Worm (Caenorhabditis elegans) whole organism, L3 larva: ENCODE results near the gene idpp-2.
A peak's percentile ranks its signal among the peaks of the same experiment; 100 is the strongest.

Experiments
- ZK546.5 ChIP-seq: sonication (generic microtip); optimal IDR thresholded peaks from 2 replicates; lab custom pipeline; 2017; ENCODE audit warnings: missing biosample characterization, missing genetic modification characterization
- aly-2 ChIP-seq: fragments of 150-350 bp; optimal IDR thresholded peaks from 2 replicates; lab custom pipeline; 2014; ENCODE audit warnings: missing biosample characterization, missing genetic modification characterization
- ceh-28 ChIP-seq: fragments of 150-350 bp; optimal IDR thresholded peaks from 2 replicates; lab custom pipeline; 2014; ENCODE audit warnings: missing biosample characterization, missing genetic modification reagents, missing genetic modification characterization
- ceh-82 ChIP-seq: fragments of 150-350 bp; optimal IDR thresholded peaks from 2 replicates; lab custom pipeline; 2014; ENCODE audit warnings: missing biosample characterization, missing genetic modification characterization
- daf-12 ChIP-seq: fragments of 150-350 bp; optimal IDR thresholded peaks from 2 replicates; lab custom pipeline; 2014; ENCODE audit warnings: missing biosample characterization, missing genetic modification reagents, missing genetic modification characterization
- egl-5 ChIP-seq: fragments of 150-350 bp; optimal IDR thresholded peaks from 2 replicates; lab custom pipeline; 2017; ENCODE audit warnings: missing biosample characterization, missing genetic modification reagents, missing genetic modification characterization, inconsistent platforms
- elt-2 ChIP-seq: sonication (generic microtip); optimal IDR thresholded peaks from 2 replicates; lab custom pipeline; 2016; ENCODE audit warnings: missing genetic modification reagents, mild to moderate bottlenecking, missing genetic modification characterization, missing compliant biosample characterization
- elt-3 ChIP-seq, 3 experiments: fragments of 150-350 bp in 1 of 3; sonication (generic microtip) in 2 of 3; optimal IDR thresholded peaks; 2 replicates in 2 of 3; 4 replicates in 1 of 3; lab custom pipeline; 2014 to 2017; ENCODE audit warnings: missing biosample characterization in 3 of 3, missing genetic modification characterization in 3 of 3
- eor-1 ChIP-seq, 2 experiments: fragments of 150-350 bp; optimal IDR thresholded peaks; 2 replicates each; lab custom pipeline; 2014 to 2018; ENCODE audit warnings: missing biosample characterization in 2 of 2, missing genetic modification characterization in 2 of 2
- fkh-10 ChIP-seq: sonication (generic microtip); optimal IDR thresholded peaks from 2 replicates; lab custom pipeline; 2017; ENCODE audit warnings: missing biosample characterization, missing genetic modification reagents, missing genetic modification characterization
- fkh-2 ChIP-seq: fragments of 150-350 bp; optimal IDR thresholded peaks from 2 replicates; lab custom pipeline; 2014; ENCODE audit warnings: missing biosample characterization, missing genetic modification reagents, missing genetic modification characterization
- hmg-11 ChIP-seq: sonication (generic microtip); optimal IDR thresholded peaks from 2 replicates; lab custom pipeline; 2016; ENCODE audit warnings: missing genetic modification characterization, missing compliant biosample characterization
- jun-1 ChIP-seq: fragments of 150-350 bp; optimal IDR thresholded peaks from 2 replicates; lab custom pipeline; 2014; ENCODE audit warnings: missing biosample characterization, missing genetic modification reagents, missing genetic modification characterization
- lin-15B ChIP-seq: fragments of 150-350 bp; optimal IDR thresholded peaks from 2 replicates; lab custom pipeline; 2014; ENCODE audit warnings: missing biosample characterization, missing genetic modification characterization
- lin-39 ChIP-seq: fragments of 150-350 bp; optimal IDR thresholded peaks from 2 replicates; lab custom pipeline; 2018; ENCODE audit warnings: missing biosample characterization, missing genetic modification reagents, missing genetic modification characterization
- lsy-12 ChIP-seq: sonication (generic microtip); optimal IDR thresholded peaks from 2 replicates; lab custom pipeline; 2016; ENCODE audit warnings: mild to moderate bottlenecking, missing genetic modification characterization, missing compliant biosample characterization
- mdl-1 ChIP-seq: fragments of 150-350 bp; optimal IDR thresholded peaks from 2 replicates; lab custom pipeline; 2014; ENCODE audit warnings: missing biosample characterization, missing genetic modification characterization
- mml-1 ChIP-seq: fragments of 150-350 bp; sonication (generic microtip); optimal IDR thresholded peaks from 3 replicates; lab custom pipeline; 2014; ENCODE audit warnings: missing biosample characterization, missing genetic modification characterization
- nfya-1 ChIP-seq: sonication (generic microtip); optimal IDR thresholded peaks from 2 replicates; lab custom pipeline; 2017; ENCODE audit warnings: missing genetic modification characterization, mild to moderate bottlenecking, missing compliant biosample characterization, antibody characterized with exemption, moderate library complexity; ENCODE audit not compliant: insufficient read depth
- nhr-11 ChIP-seq: fragments of 150-350 bp; optimal IDR thresholded peaks from 2 replicates; lab custom pipeline; 2014; ENCODE audit warnings: missing biosample characterization, missing genetic modification characterization
- nhr-23 ChIP-seq: fragments of 150-350 bp; optimal IDR thresholded peaks from 2 replicates; lab custom pipeline; 2014; ENCODE audit warnings: missing biosample characterization, missing genetic modification reagents, missing genetic modification characterization
- nhr-237 ChIP-seq: fragments of 150-350 bp; optimal IDR thresholded peaks from 2 replicates; lab custom pipeline; 2014; ENCODE audit warnings: missing biosample characterization, missing genetic modification characterization
- nhr-43 ChIP-seq: sonication (generic microtip); optimal IDR thresholded peaks from 2 replicates; lab custom pipeline; 2016; ENCODE audit warnings: mild to moderate bottlenecking, missing genetic modification characterization, missing compliant biosample characterization; ENCODE audit not compliant: poor library complexity, severe bottlenecking
- nhr-67 ChIP-seq: fragments of 150-350 bp; optimal IDR thresholded peaks from 2 replicates; lab custom pipeline; 2014; ENCODE audit warnings: missing biosample characterization, missing genetic modification characterization
- nhr-76 ChIP-seq: fragments of 150-350 bp; sonication (generic microtip); optimal IDR thresholded peaks from 5 replicates; lab custom pipeline; 2014; ENCODE audit warnings: missing biosample characterization, missing genetic modification characterization
- nhr-77 ChIP-seq: fragments of 150-350 bp; optimal IDR thresholded peaks from 2 replicates; lab custom pipeline; 2014; ENCODE audit warnings: missing biosample characterization, missing genetic modification characterization
- pha-4 ChIP-seq: fragments of 150-350 bp; optimal IDR thresholded peaks from 2 replicates; lab custom pipeline; 2014; ENCODE audit warnings: missing biosample characterization, missing genetic modification reagents, missing genetic modification characterization
- pqm-1 ChIP-seq: fragments of 150-350 bp; optimal IDR thresholded peaks from 2 replicates; lab custom pipeline; 2017; ENCODE audit warnings: missing biosample characterization, missing genetic modification characterization, inconsistent platforms
- sea-2 ChIP-seq: fragments of 150-350 bp; sonication (generic microtip); optimal IDR thresholded peaks from 4 replicates; lab custom pipeline; 2014; ENCODE audit warnings: missing biosample characterization, missing genetic modification reagents, missing genetic modification characterization
- skn-1 ChIP-seq: fragments of 150-350 bp; optimal IDR thresholded peaks from 2 replicates; lab custom pipeline; 2014; ENCODE audit warnings: missing biosample characterization, missing genetic modification characterization
- tbx-2 ChIP-seq: sonication (generic microtip); optimal IDR thresholded peaks from 2 replicates; lab custom pipeline; 2016; ENCODE audit warnings: mild to moderate bottlenecking, missing genetic modification characterization, missing compliant biosample characterization
- unc-39 ChIP-seq: sonication (generic microtip); optimal IDR thresholded peaks from 4 replicates; lab custom pipeline; 2017; ENCODE audit warnings: missing biosample characterization, missing genetic modification characterization
- unc-62 ChIP-seq: fragments of 150-350 bp; sonication (generic microtip); optimal IDR thresholded peaks from 4 replicates; lab custom pipeline; 2014; ENCODE audit warnings: missing biosample characterization, missing genetic modification reagents, missing genetic modification characterization
- zag-1 ChIP-seq: fragments of 150-350 bp; optimal IDR thresholded peaks from 2 replicates; lab custom pipeline; 2014; ENCODE audit warnings: missing biosample characterization, missing genetic modification characterization

idpp-2 gene

DNA sequence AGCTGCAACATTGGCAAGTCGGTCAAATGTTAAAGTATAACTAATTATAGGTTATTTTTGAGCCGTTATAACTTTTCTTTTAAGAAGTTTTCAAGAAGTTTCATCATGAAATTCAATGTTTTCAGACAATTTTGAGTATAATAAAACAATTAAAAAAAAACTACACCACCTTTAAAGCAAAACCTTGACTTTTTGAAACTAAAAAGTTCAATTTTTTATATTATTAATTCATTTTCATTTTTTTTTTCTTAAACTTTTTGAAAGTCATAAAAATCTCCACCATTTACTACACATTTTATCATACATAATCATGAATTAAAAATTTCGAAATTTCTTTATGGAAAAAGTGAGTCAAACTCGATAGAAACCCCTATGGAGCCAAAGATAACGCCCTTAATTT is 43.6 kb downstream of the idpp-2 start, which contains the start of gene B0348.2:
Gene B0348.2 (plus strand): TSS at position 301 of the 400 bp plus-strand sequence.
- no peak for TF ChIP-seq unc-39 (tag; lab: Kevin White, UChicago)
- no peak for TF ChIP-seq tbx-2 (tag; lab: Kevin White, UChicago)
- TF ChIP-seq fkh-2 (tag; lab: Kevin White, UChicago), result no peak
- no peak for TF ChIP-seq nhr-67 (tag; lab: Kevin White, UChicago)
- TF ChIP-seq lsy-12, result no peak
- TF ChIP-seq mml-1 (tag; lab: Kevin White, UChicago), result no peak
- TF ChIP-seq ceh-28 (tag; lab: Kevin White, UChicago), result no peak
- no peak for TF ChIP-seq ZK546.5 (tag; lab: Kevin White, UChicago)
- TF ChIP-seq nhr-23, result no peak
- no peak for TF ChIP-seq egl-5 (tag; lab: Kevin White, UChicago)
- no peak for TF ChIP-seq nhr-11
- no peak for TF ChIP-seq pha-4 (tag; lab: Kevin White, UChicago)
- no peak for TF ChIP-seq pqm-1
- TF ChIP-seq nhr-76 (tag; lab: Kevin White, UChicago), result no peak
- TF ChIP-seq, all 47 proteins: peak for 0

ce11 chrV:47799-48198 is 46.4 kb downstream of the idpp-2 start:
- TF ChIP-seq eor-1 (tag; optimal IDR thresholded peaks at IDR 0.05; lab: Kevin White, UChicago), result no peak
- TF ChIP-seq elt-3 (tag; optimal IDR thresholded peaks at IDR 0.05; lab: Kevin White, UChicago), result no peak
- TF ChIP-seq elt-2 (tag; lab: Kevin White, UChicago), result peak; percentile 92
- peak; percentile 20 for TF ChIP-seq pha-4 (tag; lab: Kevin White, UChicago)
- TF ChIP-seq pqm-1, result peak; percentile 71
- TF ChIP-seq jun-1 (tag; lab: Kevin White, UChicago), result peak; percentile 40
- TF ChIP-seq sea-2, result no peak

- TF ChIP-seq pqm-1 (no peak), mdl-1 (tag; lab: Kevin White, UChicago) (no peak), skn-1 (no peak), nhr-77 (tag; lab: Kevin White, UChicago) (no peak), hmg-11 (no peak), sea-2 (no peak), elt-2 (tag; lab: Kevin White, UChicago) (no peak), egl-5 (tag; lab: Kevin White, UChicago) (no peak), lin-15B (no peak), aly-2 (tag; lab: Kevin White, UChicago) (no peak), lin-39 (tag; lab: Kevin White, UChicago) (no peak), daf-12 (tag; lab: Kevin White, UChicago) (no peak), mml-1 (tag; lab: Kevin White, UChicago) (no peak), zag-1 (tag; lab: Kevin White, UChicago) (no peak), nhr-43 (tag; lab: Kevin White, UChicago) (no peak), nhr-237 (tag; lab: Kevin White, UChicago) (no peak), ceh-82 (tag; lab: Kevin White, UChicago) (no peak), lsy-12 (no peak)
- TF ChIP-seq, all 47 proteins: peak for 0
Measured at ce11 chrV:48622-49021, 47.2 kb downstream of the idpp-2 start, which contains the start of gene B0348.1. Gene B0348.1 (plus strand): TSS chrV:48922.

- peak; percentile 7 for TF ChIP-seq jun-1 (tag; lab: Kevin White, UChicago)
- TF ChIP-seq lsy-12, result peak; percentile 57
- TF ChIP-seq nhr-43 (tag; lab: Kevin White, UChicago), result peak; percentile 60
- TF ChIP-seq hmg-11, result peak; percentile 21
- peak; percentile 20 for TF ChIP-seq nfya-1 (tag; lab: Kevin White, UChicago)
- peak; percentile 25 for TF ChIP-seq mdl-1 (tag; lab: Kevin White, UChicago)
- TF ChIP-seq fkh-10 (GFP tag; lab: Kevin White, UChicago), result no peak
- TF ChIP-seq nhr-76 (tag; lab: Kevin White, UChicago), result peak; percentile 25
- TF ChIP-seq tbx-2 (tag; lab: Kevin White, UChicago), result peak; percentile 45
- TF ChIP-seq unc-62 (GFP tag; lab: Kevin White, UChicago), result no peak
- peak; percentile 31 for TF ChIP-seq pha-4 (tag; lab: Kevin White, UChicago)
- peak; percentile 30 for TF ChIP-seq elt-2 (tag; lab: Kevin White, UChicago)
- no peak for TF ChIP-seq sea-2
Measured at ce11 chrV:53286-53685, 51.9 kb downstream of the idpp-2 start.
